Worm (Caenorhabditis elegans) whole organism, L4 larva: ENCODE results near the gene srbc-40.

Experiments used
- ZK546.5 ChIP-seq, 2 experiments: sonication (generic microtip); optimal IDR thresholded peaks; 2 replicates each; lab custom pipeline; 2017; ENCODE audit warnings: missing biosample characterization in 2 of 2, missing genetic modification characterization in 2 of 2
- dpl-1 ChIP-seq: fragments of 150-350 bp; optimal IDR thresholded peaks from 2 replicates; lab custom pipeline; 2014; ENCODE audit warnings: missing biosample characterization, missing genetic modification reagents, missing genetic modification characterization
- dve-1 ChIP-seq: sonication (generic microtip); optimal IDR thresholded peaks from 2 replicates; lab custom pipeline; 2017; ENCODE audit warnings: antibody characterized with exemption, mild to moderate bottlenecking, missing genetic modification characterization, missing compliant biosample characterization; ENCODE audit not compliant: insufficient read depth
- fkh-10 ChIP-seq: fragments of 150-350 bp; optimal IDR thresholded peaks from 2 replicates; lab custom pipeline; 2014; ENCODE audit warnings: missing biosample characterization, missing genetic modification reagents, missing genetic modification characterization
- hlh-11 ChIP-seq: fragments of 200-800 bp; sonication (Bioruptor generic); optimal IDR thresholded peaks from 2 replicates; lab custom pipeline; 2018; ENCODE audit warnings: mild to moderate bottlenecking, missing genetic modification characterization, missing compliant biosample characterization
- nhr-10 ChIP-seq: fragments of 150-350 bp; optimal IDR thresholded peaks from 2 replicates; lab custom pipeline; 2014; ENCODE audit warnings: missing biosample characterization, missing genetic modification characterization
- nhr-41 ChIP-seq: fragments of 200-800 bp; sonication (Bioruptor generic); IDR thresholded peaks from 2 replicates; pipeline ENCODE4 v1.3.6; 2022; ENCODE audit warnings: missing genetic modification reagents, missing genetic modification characterization, missing compliant biosample characterization
- sdz-12 ChIP-seq: fragments of 200-800 bp; sonication (Bioruptor generic); optimal IDR thresholded peaks from 2 replicates; lab custom pipeline; 2018; ENCODE audit warnings: mild to moderate bottlenecking, missing genetic modification characterization, missing compliant biosample characterization

DNA sequence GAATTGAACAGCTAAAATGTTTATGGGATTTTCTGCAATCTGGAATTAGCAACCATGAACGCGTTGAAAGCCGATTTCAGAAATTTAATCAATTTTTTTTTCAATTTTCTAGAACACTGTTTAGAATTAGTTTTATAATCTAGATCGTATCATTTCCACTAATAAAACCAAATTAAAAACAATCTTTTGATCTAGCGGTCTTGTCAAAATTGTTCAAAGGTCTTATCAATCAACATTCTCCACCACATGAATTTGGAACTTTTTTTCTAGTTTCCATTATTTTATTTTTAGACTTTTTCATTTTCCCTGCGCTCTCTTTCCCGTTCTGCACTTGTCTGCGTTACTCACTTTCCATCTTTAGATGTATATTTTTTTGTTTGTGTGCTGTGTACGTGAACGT is 42.7 kb upstream of the srbc-40 start, which contains the start of gene srp-2:
- no peak for TF ChIP-seq hlh-11 (tag; lab: Kevin White, UChicago)
- TF ChIP-seq dve-1 (tag; lab: Kevin White, UChicago): no peak
- no peak for TF ChIP-seq nhr-41
- no peak for TF ChIP-seq nhr-10 (tag; lab: Kevin White, UChicago)
- no peak for TF ChIP-seq fkh-10 (GFP tag; lab: Kevin White, UChicago)
- TF ChIP-seq ZK546.5 (tag; optimal IDR thresholded peaks at IDR 0.05; lab: Kevin White, UChicago): no peak
- no peak for TF ChIP-seq dpl-1 (GFP tag; lab: Kevin White, UChicago)
- no peak for TF ChIP-seq sdz-12 (GFP tag; lab: Kevin White, UChicago)
